Worm (Caenorhabditis elegans): ENCODE results near the gene rab-35.
A peak's percentile ranks its signal among the peaks of the same experiment; 100 is the strongest.

The rab-35 gene

DNA sequence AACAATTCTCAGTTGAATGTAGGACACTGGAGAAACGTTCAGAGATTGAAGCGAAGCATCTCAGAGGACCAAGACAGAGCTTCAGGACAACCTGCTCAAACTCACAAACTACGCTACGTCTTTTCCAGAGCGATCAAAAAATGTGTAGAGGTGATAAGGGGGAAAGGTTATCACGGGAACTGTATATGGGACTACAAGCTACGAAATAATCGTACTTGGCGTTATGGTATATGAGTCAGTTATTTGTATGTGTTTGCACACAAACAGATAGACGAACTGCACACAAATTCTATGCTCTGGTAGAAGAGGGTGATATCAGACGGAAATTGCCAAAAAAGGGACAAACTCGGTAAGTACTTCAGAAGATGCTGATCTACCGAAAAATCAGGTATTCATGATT is 42.2 kb downstream of the rab-35 start:
- no peak for TF ChIP-seq elt-3 (tag; optimal IDR thresholded peaks at IDR 0.05)
- TF ChIP-seq efl-1 (optimal IDR thresholded peaks at IDR 0.05), result no peak
- peak in 1 of 2 experiments; percentile 36 for TF ChIP-seq efl-1 (GFP tag; optimal IDR thresholded peaks at IDR 0.05 in 1 of 2)
- no peak for TF ChIP-seq nhr-11 (tag; optimal IDR thresholded peaks at IDR 0.05)
- TF ChIP-seq elt-2 (tag; optimal IDR thresholded peaks at IDR 0.05), result peak; percentile 6

DNA sequence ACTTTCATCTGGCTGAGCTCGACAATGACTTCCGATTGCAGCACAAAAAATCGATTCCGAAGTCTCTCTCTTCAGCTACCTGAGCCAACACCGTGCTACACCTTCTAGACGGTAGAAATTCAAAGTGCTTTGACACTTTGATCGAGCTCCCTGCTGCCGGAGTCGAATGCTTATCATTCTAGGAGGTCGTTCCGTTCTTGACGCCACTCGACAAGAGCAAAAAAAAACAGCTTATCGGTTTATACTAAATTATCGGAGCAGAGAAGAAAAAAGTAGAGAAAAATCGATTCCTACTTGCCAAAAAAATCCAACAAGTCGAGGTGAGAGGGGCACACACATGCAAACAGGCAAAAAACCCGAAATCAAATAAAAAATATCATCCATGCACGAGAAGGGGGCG is 42.8 kb downstream of the rab-35 start:
- TF ChIP-seq ceh-63 (GFP tag; optimal IDR thresholded peaks at IDR 0.05) (no peak), ces-1 (GFP tag; optimal IDR thresholded peaks at IDR 0.05) (no peak), vab-15 (tag; optimal IDR thresholded peaks at IDR 0.05) (no peak), efl-1 (optimal IDR thresholded peaks at IDR 0.05) (no peak), efl-1 (GFP tag; optimal IDR thresholded peaks at IDR 0.05 in 1 of 2) (peak in 1 of 2 experiments; percentile 24), ceh-88 (GFP tag; IDR thresholded peaks at IDR 0.05) (no peak), alr-1 (tag; optimal IDR thresholded peaks at IDR 0.05; ENCODE audit: borderline replicate concordance) (no peak), pax-3 (tag; optimal IDR thresholded peaks at IDR 0.05) (no peak), ztf-4 (tag; optimal IDR thresholded peaks at IDR 0.05) (no peak)

- TF ChIP-seq nhr-20 (tag; optimal IDR thresholded peaks at IDR 0.05) (peak; percentile 26), lin-15B (tag; optimal IDR thresholded peaks at IDR 0.05) (no peak), isw-1 (GFP tag; IDR thresholded peaks at IDR 0.05) (no peak), nhr-11 (tag; optimal IDR thresholded peaks at IDR 0.05) (no peak), fkh-4 (tag; optimal IDR thresholded peaks at IDR 0.05; ENCODE audit: borderline replicate concordance) (no peak), dpl-1 (GFP tag; optimal IDR thresholded peaks at IDR 0.05) (no peak), ets-5 (GFP tag; IDR thresholded peaks at IDR 0.05) (no peak), lin-14 (GFP tag; optimal IDR thresholded peaks at IDR 0.05) (no peak), blmp-1 (tag; optimal IDR thresholded peaks at IDR 0.05) (peak; percentile 52), lin-35 (GFP tag; optimal IDR thresholded peaks at IDR 0.05) (peak in 1 of 2 experiments; percentile 4), fos-1 (tag; optimal IDR thresholded peaks at IDR 0.05) (no peak), elt-3 (tag; optimal IDR thresholded peaks at IDR 0.05) (no peak), mep-1 (tag; optimal IDR thresholded peaks at IDR 0.05) (no peak), fkh-8 (tag; optimal IDR thresholded peaks at IDR 0.05) (no peak), swsn-7 (tag; optimal IDR thresholded peaks at IDR 0.05) (no peak), aha-1 (tag; optimal IDR thresholded peaks at IDR 0.05) (no peak), jun-1 (tag; optimal IDR thresholded peaks at IDR 0.05) (no peak), ceh-63 (GFP tag; optimal IDR thresholded peaks at IDR 0.05) (no peak), lir-3 (tag; optimal IDR thresholded peaks at IDR 0.05; ENCODE audit: poor library complexity) (no peak), hlh-17 (GFP tag; optimal IDR thresholded peaks at IDR 0.05; ENCODE audit: borderline replicate concordance) (no peak), egl-27 (tag; optimal IDR thresholded peaks at IDR 0.05) (no peak), Y116A8C.19 (tag; optimal IDR thresholded peaks at IDR 0.05; ENCODE audit: borderline replicate concordance) (no peak), ama-1 (optimal IDR thresholded peaks at IDR 0.05) (no peak), efl-1 (optimal IDR thresholded peaks at IDR 0.05) (no peak), efl-1 (GFP tag; optimal IDR thresholded peaks at IDR 0.05 in 1 of 2) (peak in 1 of 2 experiments; percentile 43), sptf-1 (tag; optimal IDR thresholded peaks at IDR 0.05) (no peak), egl-13 (tag; optimal IDR thresholded peaks at IDR 0.05) (no peak), pag-3 (tag; optimal IDR thresholded peaks at IDR 0.05; ENCODE audit: borderline replicate concordance, insufficient read depth) (no peak), skn-1 (tag; optimal IDR thresholded peaks at IDR 0.05) (no peak), nhr-19 (GFP tag; conservative IDR thresholded peaks at IDR 0.05) (no peak), elt-2 (tag; optimal IDR thresholded peaks at IDR 0.05) (peak; percentile 48), lin-13 (GFP tag; optimal IDR thresholded peaks at IDR 0.05) (no peak)
Measured at ce11 chrIII:11267372-11267771, 44.0 kb downstream of the rab-35 start.
